Fruit fly (Drosophila melanogaster): ENCODE measurements around the gene CG34134.

CG34134 gene

dm6 chr2L:8168075-8168474, 22.5 kb downstream of the CG34134 start:
- no peak for TF ChIP-seq CG12768 (GFP tag; optimal IDR thresholded peaks at IDR 0.05)
- TF ChIP-seq bab1 (GFP tag; optimal IDR thresholded peaks at IDR 0.05), result no peak
- TF ChIP-seq CG1620 (GFP tag; optimal IDR thresholded peaks at IDR 0.05), result no peak
- no peak for TF ChIP-seq CG33017 (tag; optimal IDR thresholded peaks at IDR 0.05)
- no peak for TF ChIP-seq CG7101 (tag; optimal IDR thresholded peaks at IDR 0.05)
- TF ChIP-seq CG11617 (GFP tag; optimal IDR thresholded peaks at IDR 0.05), result no peak
- TF ChIP-seq toe (GFP tag; optimal IDR thresholded peaks at IDR 0.05), result no peak
- no peak for TF ChIP-seq kay (GFP tag; ENCODE audit: borderline replicate concordance)
- TF ChIP-seq pad (GFP tag; optimal IDR thresholded peaks at IDR 0.05), result no peak
- no peak for TF ChIP-seq CG14711 (tag; optimal IDR thresholded peaks at IDR 0.05)
- TF ChIP-seq ovo (GFP tag; optimal IDR thresholded peaks at IDR 0.05), result no peak
- TF ChIP-seq cnc (optimal IDR thresholded peaks at IDR 0.05), result no peak
- TF ChIP-seq CG7045 (GFP tag; optimal IDR thresholded peaks at IDR 0.05), result no peak
- no peak for TF ChIP-seq Clk (GFP tag; optimal IDR thresholded peaks at IDR 0.05)
- no peak for TF ChIP-seq Mnt (GFP tag; optimal IDR thresholded peaks at IDR 0.05)
- no peak for TF ChIP-seq CG5204 (GFP tag; optimal IDR thresholded peaks at IDR 0.05)
- no peak for TF ChIP-seq tj (GFP tag; optimal IDR thresholded peaks at IDR 0.05)
- TF ChIP-seq cic (GFP tag; optimal IDR thresholded peaks at IDR 0.05), result no peak

DNA sequence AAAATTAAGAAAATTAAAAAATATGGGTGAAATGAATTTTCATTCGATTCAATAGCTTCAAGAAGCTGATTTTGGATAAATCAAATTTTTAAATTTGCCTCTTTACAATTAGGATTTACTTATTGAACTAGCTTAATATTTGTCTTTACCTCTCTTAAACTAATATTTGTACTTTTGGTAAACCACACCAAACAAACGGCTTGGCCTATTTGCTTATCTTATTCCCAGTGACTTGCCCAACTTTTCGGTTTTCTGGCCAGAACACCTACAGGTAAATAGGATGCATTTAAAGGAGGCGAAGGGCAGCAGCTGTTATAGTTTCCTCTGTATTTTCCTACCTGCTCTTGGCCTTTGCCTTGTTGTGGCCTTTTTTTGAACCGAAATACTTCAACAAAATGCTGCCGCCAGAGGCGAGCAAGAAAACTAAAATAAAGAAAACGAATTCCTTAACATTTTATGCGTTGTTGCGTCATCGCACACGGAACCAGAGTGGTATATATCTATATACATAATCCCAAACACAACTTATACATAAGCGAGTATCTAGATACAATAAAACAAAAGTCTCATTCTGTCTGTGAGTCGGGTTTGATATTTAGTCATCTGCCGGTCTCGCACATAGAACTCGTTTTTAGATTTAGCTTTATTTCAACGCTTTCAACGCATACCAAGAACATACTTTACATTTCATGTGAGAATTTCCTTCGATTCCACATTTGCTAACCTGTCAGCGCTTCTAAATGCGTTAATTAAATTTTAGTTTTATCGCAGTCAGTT, 24.6 kb downstream of the CG34134 start:
- TF ChIP-seq Mnt (GFP tag; optimal IDR thresholded peaks at IDR 0.05), result no peak
- TF ChIP-seq kay (GFP tag; ENCODE audit: borderline replicate concordance), result peak; percentile 19

dm6 chr2L:8164219-8164618, 26.4 kb downstream of the CG34134 start:
- TF ChIP-seq Mnt (GFP tag; optimal IDR thresholded peaks at IDR 0.05) (no peak), kay (GFP tag; ENCODE audit: borderline replicate concordance) (peak; percentile 24)

DNA sequence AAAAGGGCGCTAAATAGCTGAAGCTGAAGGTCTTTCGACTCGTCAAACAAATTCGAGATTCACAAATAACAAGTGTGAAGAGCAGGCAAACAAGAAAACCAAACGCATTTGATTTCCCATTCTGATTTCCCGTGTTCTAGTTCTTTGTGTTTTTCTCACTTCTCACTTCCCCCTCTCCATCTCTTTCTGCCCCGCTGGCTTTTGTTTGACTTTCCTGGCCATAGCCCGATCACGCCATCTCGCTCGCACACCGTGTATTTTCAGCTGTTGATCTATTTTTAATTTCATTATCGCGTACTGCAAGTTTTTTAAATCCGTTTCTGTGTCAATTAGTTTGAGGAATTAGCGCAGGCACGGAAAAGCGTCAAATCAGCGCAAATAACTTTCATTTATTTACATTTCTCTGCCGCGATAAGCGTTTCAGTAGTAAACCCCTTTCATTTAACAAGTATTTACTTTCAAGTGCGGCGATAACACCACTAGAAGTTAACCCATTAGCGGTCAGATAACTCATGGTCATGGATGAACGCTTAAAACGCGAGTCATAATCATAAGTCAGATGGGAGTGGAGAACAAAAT, 26.9 kb downstream of the CG34134 start:
- TF ChIP-seq Hr96 (GFP tag; optimal IDR thresholded peaks at IDR 0.05) (peak; percentile 34), CG11617 (GFP tag; optimal IDR thresholded peaks at IDR 0.05) (peak; percentile 51), cnc (optimal IDR thresholded peaks at IDR 0.05) (no peak), CG7045 (GFP tag; optimal IDR thresholded peaks at IDR 0.05) (peak; percentile 70), bab1 (GFP tag; optimal IDR thresholded peaks at IDR 0.05) (peak; percentile 33), ovo (GFP tag; optimal IDR thresholded peaks at IDR 0.05) (no peak), CG1620 (GFP tag; optimal IDR thresholded peaks at IDR 0.05) (no peak), Mnt (GFP tag; optimal IDR thresholded peaks at IDR 0.05) (peak; percentile 40), pad (GFP tag; optimal IDR thresholded peaks at IDR 0.05) (peak; percentile 25), CG7101 (tag; optimal IDR thresholded peaks at IDR 0.05) (peak; percentile 38), kay (GFP tag; ENCODE audit: borderline replicate concordance) (no peak), Clk (GFP tag; optimal IDR thresholded peaks at IDR 0.05) (no peak), toe (GFP tag; optimal IDR thresholded peaks at IDR 0.05) (peak; percentile 43), CG5204 (GFP tag; optimal IDR thresholded peaks at IDR 0.05) (peak; percentile 33), cic (GFP tag; optimal IDR thresholded peaks at IDR 0.05) (peak; percentile 88), CG12768 (GFP tag; optimal IDR thresholded peaks at IDR 0.05) (peak; percentile 78), Crg-1 (GFP tag; optimal IDR thresholded peaks at IDR 0.05) (peak; percentile 43), CG33017 (tag; optimal IDR thresholded peaks at IDR 0.05) (peak; percentile 61), tj (GFP tag; optimal IDR thresholded peaks at IDR 0.05) (peak; percentile 58), CG14711 (tag; optimal IDR thresholded peaks at IDR 0.05) (no peak)

- TF ChIP-seq Crg-1 (GFP tag; optimal IDR thresholded peaks at IDR 0.05) (no peak), CG1620 (GFP tag; optimal IDR thresholded peaks at IDR 0.05) (no peak), pad (GFP tag; optimal IDR thresholded peaks at IDR 0.05) (no peak), cnc (optimal IDR thresholded peaks at IDR 0.05) (no peak), tj (GFP tag; optimal IDR thresholded peaks at IDR 0.05) (peak; percentile 65), cic (GFP tag; optimal IDR thresholded peaks at IDR 0.05) (peak; percentile 5), Clk (GFP tag; optimal IDR thresholded peaks at IDR 0.05) (no peak), CG7101 (tag; optimal IDR thresholded peaks at IDR 0.05) (no peak), Hr96 (GFP tag; optimal IDR thresholded peaks at IDR 0.05) (no peak), CG33017 (tag; optimal IDR thresholded peaks at IDR 0.05) (no peak), CG11617 (GFP tag; optimal IDR thresholded peaks at IDR 0.05) (no peak), Mnt (GFP tag; optimal IDR thresholded peaks at IDR 0.05) (peak; percentile 61), CG12768 (GFP tag; optimal IDR thresholded peaks at IDR 0.05) (no peak)
These were observed 27.6 kb downstream of the CG34134 start, which contains the start of gene Piezo for dm6 chr2L:8163025-8163351. Gene Piezo (plus strand): TSS chr2L:8163073.

DNA sequence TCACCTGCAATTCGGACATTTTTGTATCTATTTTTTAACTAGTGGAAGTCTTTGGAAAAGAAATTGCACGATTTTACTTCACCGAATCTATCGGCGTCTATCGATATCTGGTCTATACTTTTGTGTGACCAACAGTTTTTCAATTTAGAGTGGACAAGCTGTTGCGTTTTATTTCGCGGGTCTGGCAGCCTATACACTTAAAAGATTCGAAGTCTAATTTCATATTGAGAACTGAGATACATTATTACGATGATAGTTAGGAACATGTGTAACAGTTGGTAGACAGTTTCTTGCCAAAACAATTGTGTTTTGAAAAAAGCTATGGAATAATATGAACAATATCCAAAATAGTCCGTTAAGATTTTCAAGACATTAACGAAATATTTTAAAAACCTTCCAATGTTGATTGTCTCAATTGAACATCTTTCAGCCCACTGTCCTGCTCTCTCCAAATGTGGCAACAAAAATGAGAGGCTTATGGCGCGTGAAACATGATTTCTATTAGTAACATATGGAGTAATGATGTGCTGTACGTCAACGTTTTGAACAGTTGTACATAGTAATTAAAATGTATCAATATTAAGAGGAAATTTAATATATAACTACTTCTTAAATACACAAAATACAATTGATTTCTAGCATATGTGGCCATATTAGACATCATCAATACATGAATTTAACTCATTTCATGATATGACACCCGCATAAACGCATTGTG, 28.1 kb downstream of the CG34134 start, which contains the start of gene Acbp1:
Gene Acbp1, minus strand, starts transcription at position 146 of the 718 bp plus-strand sequence.
- TF ChIP-seq Mnt (GFP tag; optimal IDR thresholded peaks at IDR 0.05) (peak; percentile 92), toe (GFP tag; optimal IDR thresholded peaks at IDR 0.05) (peak; percentile 97), CG11617 (GFP tag; optimal IDR thresholded peaks at IDR 0.05) (peak; percentile 100), Crg-1 (GFP tag; optimal IDR thresholded peaks at IDR 0.05) (peak; percentile 87), kay (GFP tag; ENCODE audit: borderline replicate concordance) (peak; percentile 92), pad (GFP tag; optimal IDR thresholded peaks at IDR 0.05) (peak; percentile 87), CG7101 (tag; optimal IDR thresholded peaks at IDR 0.05) (peak; percentile 97), CG7045 (GFP tag; optimal IDR thresholded peaks at IDR 0.05) (peak; percentile 98), cic (GFP tag; optimal IDR thresholded peaks at IDR 0.05) (peak; percentile 91), bab1 (GFP tag; optimal IDR thresholded peaks at IDR 0.05) (peak; percentile 99), CG5204 (GFP tag; optimal IDR thresholded peaks at IDR 0.05) (peak; percentile 95), Hr96 (GFP tag; optimal IDR thresholded peaks at IDR 0.05) (peak; percentile 95), Clk (GFP tag; optimal IDR thresholded peaks at IDR 0.05) (peak; percentile 95), CG12768 (GFP tag; optimal IDR thresholded peaks at IDR 0.05) (peak; percentile 98), CG1620 (GFP tag; optimal IDR thresholded peaks at IDR 0.05) (peak; percentile 85), cnc (optimal IDR thresholded peaks at IDR 0.05) (no peak), tj (GFP tag; optimal IDR thresholded peaks at IDR 0.05) (peak; percentile 90), CG14711 (tag; optimal IDR thresholded peaks at IDR 0.05) (peak; percentile 92), CG33017 (tag; optimal IDR thresholded peaks at IDR 0.05) (peak; percentile 99), ovo (GFP tag; optimal IDR thresholded peaks at IDR 0.05) (peak; percentile 88)

Measured in whole organism, adult.